Worm (Caenorhabditis elegans): ENCODE measurements around the gene T24B8.7.

The T24B8.7 gene

ce11 chrII:9061557-9062183, 8.2 kb upstream of the T24B8.7 start (continued):
- TF ChIP-seq nhr-21 (tag; optimal IDR thresholded peaks at IDR 0.05), result no peak
- TF ChIP-seq R02D3.7 (tag; optimal IDR thresholded peaks at IDR 0.05), result no peak
- TF ChIP-seq ceh-82 (tag; optimal IDR thresholded peaks at IDR 0.05), result no peak
- peak; percentile 61 for TF ChIP-seq crh-2 (tag; optimal IDR thresholded peaks at IDR 0.05)
- TF ChIP-seq sma-9 (GFP tag; optimal IDR thresholded peaks at IDR 0.05), result peak; percentile 63
- TF ChIP-seq sma-9 (tag; optimal IDR thresholded peaks at IDR 0.05), result no peak
- TF ChIP-seq nhr-129 (tag; optimal IDR thresholded peaks at IDR 0.05), result peak; percentile 95
- no peak for TF ChIP-seq nhr-10 (tag; optimal IDR thresholded peaks at IDR 0.05)
- no peak for TF ChIP-seq skn-1 (tag; optimal IDR thresholded peaks at IDR 0.05)
- peak; percentile 62 for TF ChIP-seq fos-1 (tag; optimal IDR thresholded peaks at IDR 0.05)
- no peak for TF ChIP-seq blmp-1 (tag; optimal IDR thresholded peaks at IDR 0.05; ENCODE audit: insufficient read depth)
- no peak for TF ChIP-seq dmd-4 (tag; optimal IDR thresholded peaks at IDR 0.05)
- TF ChIP-seq nhr-77 (tag; optimal IDR thresholded peaks at IDR 0.05), result no peak
- TF ChIP-seq unc-39 (tag; optimal IDR thresholded peaks at IDR 0.05), result no peak

- no peak for TF ChIP-seq fos-1 (tag; optimal IDR thresholded peaks at IDR 0.05)
- TF ChIP-seq nhr-129 (tag; optimal IDR thresholded peaks at IDR 0.05), result peak; percentile 27
- peak in 1 of 2 experiments; percentile 50 for TF ChIP-seq lsy-2 (tag; optimal IDR thresholded peaks at IDR 0.05)
- no peak for TF ChIP-seq egl-27 (tag; optimal IDR thresholded peaks at IDR 0.05)
- TF ChIP-seq blmp-1 (tag; optimal IDR thresholded peaks at IDR 0.05; ENCODE audit: insufficient read depth), result no peak
- no peak for TF ChIP-seq Y55F3AM.14 (GFP tag; optimal IDR thresholded peaks at IDR 0.05)
- peak; percentile 4 for TF ChIP-seq gmeb-1 (tag; optimal IDR thresholded peaks at IDR 0.05)
- TF ChIP-seq sma-9 (GFP tag; optimal IDR thresholded peaks at IDR 0.05), result peak; percentile 51
- TF ChIP-seq sma-9 (tag; optimal IDR thresholded peaks at IDR 0.05), result no peak
- no peak for TF ChIP-seq dmd-4 (tag; optimal IDR thresholded peaks at IDR 0.05)
- no peak for TF ChIP-seq skn-1 (tag; optimal IDR thresholded peaks at IDR 0.05)
- TF ChIP-seq elt-1 (tag; optimal IDR thresholded peaks at IDR 0.05), result no peak
- TF ChIP-seq nhr-6 (tag; optimal IDR thresholded peaks at IDR 0.05), result peak; percentile 20
- no peak for TF ChIP-seq alr-1 (tag; optimal IDR thresholded peaks at IDR 0.05)
- TF ChIP-seq ama-1 (optimal IDR thresholded peaks at IDR 0.05), result peak; percentile 21
- TF ChIP-seq mdl-1 (tag; optimal IDR thresholded peaks at IDR 0.05), result no peak
Measured at ce11 chrII:9061099-9061498, 7.6 kb upstream of the T24B8.7 start, which contains the start of gene T24B8.3. TSS of gene T24B8.3 (minus strand) at chrII:9061137.

ce11 chrII:9060332-9060840, 6.9 kb upstream of the T24B8.7 start:
- TF ChIP-seq ztf-4 (tag; optimal IDR thresholded peaks at IDR 0.05) (peak; percentile 76), mab-5 (tag; optimal IDR thresholded peaks at IDR 0.05) (peak; percentile 68), gmeb-1 (tag; optimal IDR thresholded peaks at IDR 0.05) (peak; percentile 61), nhr-23 (tag; optimal IDR thresholded peaks at IDR 0.05) (no peak), nhr-21 (tag; optimal IDR thresholded peaks at IDR 0.05) (peak; percentile 86), egl-27 (tag; optimal IDR thresholded peaks at IDR 0.05) (peak; percentile 93), dmd-4 (tag; optimal IDR thresholded peaks at IDR 0.05) (no peak), ztf-1 (GFP tag; conservative IDR thresholded peaks at IDR 0.05) (no peak), unc-39 (tag; optimal IDR thresholded peaks at IDR 0.05) (peak; percentile 86), aly-2 (tag; optimal IDR thresholded peaks at IDR 0.05) (no peak), nhr-6 (tag; optimal IDR thresholded peaks at IDR 0.05) (peak; percentile 60), blmp-1 (tag; optimal IDR thresholded peaks at IDR 0.05; ENCODE audit: insufficient read depth) (no peak), alr-1 (tag; optimal IDR thresholded peaks at IDR 0.05) (peak; percentile 45), nhr-10 (tag; optimal IDR thresholded peaks at IDR 0.05) (peak; percentile 6), Y55F3AM.14 (GFP tag; optimal IDR thresholded peaks at IDR 0.05) (peak; percentile 85), snpc-4 (tag; optimal IDR thresholded peaks at IDR 0.05) (peak; percentile 25), F13H6.1 (tag; optimal IDR thresholded peaks at IDR 0.05) (peak; percentile 94), sma-9 (GFP tag; optimal IDR thresholded peaks at IDR 0.05) (peak; percentile 76), sma-9 (tag; optimal IDR thresholded peaks at IDR 0.05) (no peak), elt-1 (tag; optimal IDR thresholded peaks at IDR 0.05) (no peak), elt-3 (tag; optimal IDR thresholded peaks at IDR 0.05) (no peak), mbf-1 (tag; optimal IDR thresholded peaks at IDR 0.05) (no peak), sma-3 (GFP tag; optimal IDR thresholded peaks at IDR 0.05) (peak; percentile 88), unc-55 (GFP tag; optimal IDR thresholded peaks at IDR 0.05) (peak; percentile 91), crh-2 (tag; optimal IDR thresholded peaks at IDR 0.05) (peak; percentile 89), nhr-129 (tag; optimal IDR thresholded peaks at IDR 0.05) (peak; percentile 99), fos-1 (tag; optimal IDR thresholded peaks at IDR 0.05) (peak; percentile 91), ceh-82 (tag; optimal IDR thresholded peaks at IDR 0.05) (peak; percentile 69), nhr-77 (tag; optimal IDR thresholded peaks at IDR 0.05) (no peak), C34F6.9 (tag; optimal IDR thresholded peaks at IDR 0.05) (peak; percentile 93), nhr-25 (tag; optimal IDR thresholded peaks at IDR 0.05) (peak; percentile 89), ceh-16 (tag; optimal IDR thresholded peaks at IDR 0.05) (peak; percentile 2), mdl-1 (tag; optimal IDR thresholded peaks at IDR 0.05) (peak; percentile 63 to 86), skn-1 (tag; optimal IDR thresholded peaks at IDR 0.05) (peak; percentile 26), R02D3.7 (tag; optimal IDR thresholded peaks at IDR 0.05) (no peak), lin-13 (GFP tag; optimal IDR thresholded peaks at IDR 0.05) (peak; percentile 88), lsy-2 (tag; optimal IDR thresholded peaks at IDR 0.05) (peak; percentile 62 to 86), sem-4 (tag; optimal IDR thresholded peaks at IDR 0.05) (peak; percentile 74), nhr-11 (tag; optimal IDR thresholded peaks at IDR 0.05) (no peak), zag-1 (tag; optimal IDR thresholded peaks at IDR 0.05) (peak; percentile 92), unc-62 (GFP tag; optimal IDR thresholded peaks at IDR 0.05) (no peak), lin-39 (tag; optimal IDR thresholded peaks at IDR 0.05) (peak; percentile 75), nhr-12 (tag; optimal IDR thresholded peaks at IDR 0.05) (peak; percentile 45)

Measured in whole organism, L2 larva.